Fruit fly (Drosophila melanogaster) whole organism, embryonic: Measurements from ENCODE around the gene cysu.

Experiments used
- Blimp-1 ChIP-seq: fragments of 200-800 bp; sonication (Bioruptor generic); optimal IDR thresholded peaks from 3 replicates; lab custom pipeline; 2018; ENCODE audit warnings: missing biosample characterization, missing genetic modification characterization, mild to moderate bottlenecking, moderate library complexity, missing genetic modification reagents
- CG10543 ChIP-seq: fragments of 200-800 bp; sonication (Bioruptor generic); optimal IDR thresholded peaks from 3 replicates; lab custom pipeline; 2017; ENCODE audit warnings: missing biosample characterization, mild to moderate bottlenecking, missing genetic modification characterization, moderate library complexity
- CG12391 ChIP-seq: fragments of 200-800 bp; sonication (Bioruptor generic); optimal IDR thresholded peaks from 3 replicates; lab custom pipeline; 2018; ENCODE audit warnings: missing biosample characterization, mild to moderate bottlenecking, missing genetic modification characterization, moderate library complexity
- CG12769 ChIP-seq: fragments of 200-800 bp; sonication (Bioruptor generic); optimal IDR thresholded peaks from 2 replicates; lab custom pipeline; 2019; ENCODE audit warnings: missing biosample characterization, mild to moderate bottlenecking, missing genetic modification characterization, moderate library complexity
- CG13424 ChIP-seq: fragments of 200-800 bp; sonication (Bioruptor generic); optimal IDR thresholded peaks from 2 replicates; lab custom pipeline; 2019; ENCODE audit warnings: missing biosample characterization, mild to moderate bottlenecking, missing genetic modification characterization, moderate library complexity
- CG14050 ChIP-seq: fragments of 200-800 bp; sonication (Bioruptor generic); IDR thresholded peaks from 3 replicates; pipeline ENCODE4 v1.3.6; 2022; ENCODE audit warnings: missing biosample characterization, missing genetic modification characterization
- CG15011 ChIP-seq: fragments of 200-800 bp; sonication (Bioruptor generic); optimal IDR thresholded peaks from 3 replicates; lab custom pipeline; 2018; ENCODE audit warnings: missing biosample characterization, mild to moderate bottlenecking, missing genetic modification characterization
- CG15269 ChIP-seq: fragments of 200-800 bp; sonication (Bioruptor generic); optimal IDR thresholded peaks from 2 replicates; lab custom pipeline; 2018; ENCODE audit warnings: missing biosample characterization, mild to moderate bottlenecking, missing genetic modification characterization, moderate library complexity
- CG1602 ChIP-seq: fragments of 200-800 bp; sonication (Bioruptor generic); optimal IDR thresholded peaks from 3 replicates; lab custom pipeline; 2016; ENCODE audit warnings: missing biosample characterization, missing genetic modification characterization
- CG30020 ChIP-seq: fragments of 200-800 bp; optimal IDR thresholded peaks from 2 replicates; lab custom pipeline; 2019; ENCODE audit warnings: missing biosample characterization, mild to moderate bottlenecking, missing genetic modification characterization, moderate library complexity
- CG32772 ChIP-seq: fragments of 200-800 bp; sonication (Bioruptor generic); IDR thresholded peaks from 2 replicates; pipeline ENCODE4 v1.3.6; 2022; ENCODE audit warnings: missing biosample characterization, missing genetic modification characterization
- CG4404 ChIP-seq: fragments of 200-800 bp; sonication (Bioruptor generic); IDR thresholded peaks from 2 replicates; pipeline ENCODE4 v1.3.6; 2022; ENCODE audit warnings: missing biosample characterization, missing genetic modification characterization
- CG7745 ChIP-seq: fragments of 200-800 bp; sonication (Bioruptor generic); optimal IDR thresholded peaks from 2 replicates; lab custom pipeline; 2018; ENCODE audit warnings: missing biosample characterization, mild to moderate bottlenecking, missing genetic modification characterization, moderate library complexity
- CG7839 ChIP-seq: fragments of 200-800 bp; sonication (Bioruptor generic); optimal IDR thresholded peaks from 3 replicates; lab custom pipeline; 2018; ENCODE audit warnings: missing biosample characterization, mild to moderate bottlenecking, missing genetic modification characterization, moderate library complexity
- CG8089 ChIP-seq: fragments of 200-800 bp; sonication (Bioruptor generic); optimal IDR thresholded peaks from 3 replicates; lab custom pipeline; 2016; ENCODE audit warnings: missing biosample characterization, missing genetic modification characterization
- D19A ChIP-seq: fragments of 200-800 bp; optimal IDR thresholded peaks from 3 replicates; lab custom pipeline; 2019; ENCODE audit warnings: missing biosample characterization, mild to moderate bottlenecking, missing genetic modification characterization, moderate library complexity
- Dad ChIP-seq: fragments of 200-800 bp; sonication (Bioruptor generic); optimal IDR thresholded peaks from 3 replicates; lab custom pipeline; 2016; ENCODE audit warnings: missing biosample characterization, missing genetic modification characterization
- E2f1 ChIP-seq: fragments of 200-800 bp; sonication (Bioruptor generic); IDR thresholded peaks from 2 replicates; pipeline ENCODE4 v1.3.6; 2022; ENCODE audit warnings: missing biosample characterization, missing genetic modification characterization
- HLHmδ ChIP-seq: fragments of 200-800 bp; sonication (Bioruptor generic); optimal IDR thresholded peaks from 2 replicates; lab custom pipeline; 2018; ENCODE audit warnings: missing biosample characterization, mild to moderate bottlenecking, missing genetic modification characterization, moderate library complexity
- Hr39 ChIP-seq: fragments of >200 bp; optimal IDR thresholded peaks from 2 replicates; lab custom pipeline; 2017
- Hr78 ChIP-seq, 2 experiments: fragments of 200-800 bp in 1 of 2; fragments of >200 bp in 1 of 2; sonication (Bioruptor generic) in 1 of 2; optimal IDR thresholded peaks; 2 replicates each; lab custom pipeline; 2017 to 2019; ENCODE audit warnings: missing biosample characterization in 2 of 2, missing genetic modification characterization in 2 of 2, mild to moderate bottlenecking in 1 of 2, moderate library complexity in 1 of 2
- Jarid2 ChIP-seq: fragments of 200-800 bp; sonication (Bioruptor generic); optimal IDR thresholded peaks from 3 replicates; lab custom pipeline; 2017; ENCODE audit warnings: mild to moderate bottlenecking, missing biosample characterization, missing genetic modification reagents, missing genetic modification characterization
- Nf-YB ChIP-seq: fragments of 200-800 bp; sonication (Bioruptor generic); optimal IDR thresholded peaks from 3 replicates; lab custom pipeline; 2019; ENCODE audit warnings: missing biosample characterization, mild to moderate bottlenecking, missing genetic modification characterization, moderate library complexity
- Ptx1 ChIP-seq: fragments of 200-800 bp; sonication (Bioruptor generic); IDR thresholded peaks from 2 replicates; pipeline ENCODE4 v1.3.6; 2022; ENCODE audit warnings: missing biosample characterization, missing genetic modification characterization
- Scr ChIP-seq: fragments of 200-800 bp; sonication (Bioruptor generic); IDR thresholded peaks from 2 replicates; pipeline ENCODE4 v1.3.6; 2022; ENCODE audit warnings: missing biosample characterization, missing genetic modification characterization; ENCODE audit not compliant: partially characterized antibody
- Sry-β ChIP-seq: fragments of 200-800 bp; sonication (Bioruptor generic); optimal IDR thresholded peaks from 2 replicates; lab custom pipeline; 2018; ENCODE audit warnings: missing biosample characterization, mild to moderate bottlenecking, missing genetic modification characterization, moderate library complexity
- Usf ChIP-seq: fragments of 200-800 bp; sonication (Bioruptor generic); optimal IDR thresholded peaks from 2 replicates; lab custom pipeline; 2017; ENCODE audit warnings: missing genotype, missing biosample characterization, missing genetic modification characterization
- btn ChIP-seq: fragments of 200-800 bp; sonication (Bioruptor generic); optimal IDR thresholded peaks from 2 replicates; lab custom pipeline; 2016; ENCODE audit warnings: missing biosample characterization, missing genetic modification characterization
- caup ChIP-seq: fragments of 200-800 bp; sonication (Bioruptor generic); optimal IDR thresholded peaks from 3 replicates; lab custom pipeline; 2017; ENCODE audit warnings: missing biosample characterization, mild to moderate bottlenecking, missing genetic modification characterization, moderate library complexity; ENCODE audit not compliant: severe bottlenecking
- chm ChIP-seq: fragments of 200-800 bp; sonication (Bioruptor generic); IDR thresholded peaks from 2 replicates; pipeline ENCODE4 v1.3.6; 2022; ENCODE audit warnings: missing biosample characterization, missing genetic modification characterization
- croc ChIP-seq: fragments of 200-800 bp; sonication (Bioruptor generic); conservative IDR thresholded peaks from 3 replicates; pipeline ENCODE4 v1.3.6; 2022; ENCODE audit warnings: missing biosample characterization, missing genetic modification characterization
- crp ChIP-seq, 2 experiments: fragments of 200-800 bp; sonication (Bioruptor generic); optimal IDR thresholded peaks; 2 replicates in 1 of 2; 3 replicates in 1 of 2; lab custom pipeline; 2017; ENCODE audit warnings: missing biosample characterization in 2 of 2, missing genetic modification characterization in 2 of 2, mild to moderate bottlenecking in 1 of 2, moderate library complexity in 1 of 2
- dysf ChIP-seq: fragments of 200-800 bp; sonication (Bioruptor generic); IDR thresholded peaks from 3 replicates; pipeline ENCODE4 v1.3.6; 2022; ENCODE audit warnings: missing biosample characterization, missing genetic modification characterization
- eyg ChIP-seq: fragments of 200-800 bp; sonication (Bioruptor generic); optimal IDR thresholded peaks from 3 replicates; lab custom pipeline; 2016; ENCODE audit warnings: missing biosample characterization, missing genetic modification characterization
- fd64A ChIP-seq: fragments of 200-800 bp; sonication (Bioruptor generic); optimal IDR thresholded peaks from 3 replicates; lab custom pipeline; 2018; ENCODE audit warnings: missing biosample characterization, mild to moderate bottlenecking, missing genetic modification characterization
- gcm ChIP-seq: fragments of 200-800 bp; sonication (Bioruptor generic); optimal IDR thresholded peaks from 2 replicates; lab custom pipeline; 2019; ENCODE audit warnings: missing biosample characterization, mild to moderate bottlenecking, missing genetic modification characterization, moderate library complexity
- grn ChIP-seq: fragments of 200-800 bp; sonication (Bioruptor generic); optimal IDR thresholded peaks from 3 replicates; lab custom pipeline; 2017; ENCODE audit warnings: missing biosample characterization, missing genetic modification characterization
- hb ChIP-seq: fragments of 200-800 bp; sonication (Bioruptor generic); IDR thresholded peaks from 3 replicates; pipeline ENCODE4 v1.3.6; 2022; ENCODE audit warnings: missing biosample characterization, missing genetic modification characterization; ENCODE audit not compliant: partially characterized antibody
- lab ChIP-seq: fragments of 200-800 bp; sonication (Bioruptor generic); optimal IDR thresholded peaks from 3 replicates; lab custom pipeline; 2017; ENCODE audit warnings: missing biosample characterization, missing genetic modification characterization, mild to moderate bottlenecking, moderate library complexity, missing genetic modification reagents
- odd ChIP-seq: fragments of 200-800 bp; sonication (Bioruptor generic); optimal IDR thresholded peaks from 2 replicates; lab custom pipeline; 2017; ENCODE audit warnings: missing biosample characterization, mild to moderate bottlenecking, missing genetic modification characterization
- pum ChIP-seq: fragments of 200-800 bp; sonication (Bioruptor generic); optimal IDR thresholded peaks from 2 replicates; lab custom pipeline; 2016; ENCODE audit warnings: missing biosample characterization, missing genetic modification characterization
- sc ChIP-seq, 3 experiments: fragments of >200 bp in 2 of 3; fragments of 200-800 bp in 1 of 3; sonication (Bioruptor generic) in 1 of 3; optimal IDR thresholded peaks; 2 replicates in 2 of 3; 3 replicates in 1 of 3; lab custom pipeline; 2017; ENCODE audit warnings: mild to moderate bottlenecking in 1 of 3, missing biosample characterization in 1 of 3, missing genetic modification characterization in 1 of 3, missing genetic modification reagents in 1 of 3
- shn ChIP-seq: fragments of 200-800 bp; sonication (Bioruptor generic); optimal IDR thresholded peaks from 3 replicates; lab custom pipeline; 2016; ENCODE audit warnings: missing biosample characterization, missing genetic modification characterization
- stc ChIP-seq: fragments of 200-800 bp; sonication (Bioruptor generic); IDR thresholded peaks from 2 replicates; pipeline ENCODE4 v1.3.6; 2022; ENCODE audit warnings: missing biosample characterization, missing genetic modification characterization
- tna ChIP-seq: fragments of 200-800 bp; sonication (Bioruptor generic); IDR thresholded peaks from 2 replicates; pipeline ENCODE4 v1.3.6; 2022; ENCODE audit warnings: missing biosample characterization, missing genetic modification characterization; ENCODE audit not compliant: partially characterized antibody
- tup ChIP-seq: fragments of 200-800 bp; sonication (Bioruptor generic); optimal IDR thresholded peaks from 2 replicates; lab custom pipeline; 2016; ENCODE audit warnings: missing biosample characterization, mild to moderate bottlenecking, missing genetic modification characterization, moderate library complexity
- tx ChIP-seq: fragments of 200-800 bp; sonication (Bioruptor generic); optimal IDR thresholded peaks from 2 replicates; lab custom pipeline; 2016; ENCODE audit warnings: missing biosample characterization, missing genetic modification characterization
- unpg ChIP-seq: fragments of 200-800 bp; sonication (Bioruptor generic); optimal IDR thresholded peaks from 3 replicates; lab custom pipeline; 2018; ENCODE audit warnings: missing biosample characterization, mild to moderate bottlenecking, missing genetic modification characterization, moderate library complexity
- zfh2 ChIP-seq: fragments of 200-800 bp; sonication (Bioruptor generic); optimal IDR thresholded peaks from 2 replicates; lab custom pipeline; 2016; ENCODE audit warnings: missing biosample characterization, missing genetic modification characterization

The cysu gene

dm6 chr3R:17386168-17386819, 39.3 kb upstream of the cysu start (continued):
- TF ChIP-seq Nf-YB (peak; percentile 34), odd (GFP tag; lab: Kevin White, UChicago) (no peak), unpg (peak; percentile 82), CG10543 (GFP tag; lab: Kevin White, UChicago) (no peak), pum (peak; percentile 38), D19A (peak; percentile 68), btn (GFP tag; lab: Kevin White, UChicago) (peak; percentile 2), sc (optimal IDR thresholded peaks at IDR 0.05; lab: Kevin White, UChicago) (no peak), sc (GFP tag; optimal IDR thresholded peaks at IDR 0.05; lab: Kevin White, UChicago) (peak; percentile 59), grn (GFP tag; lab: Kevin White, UChicago) (no peak), fd64A (GFP tag; lab: Kevin White, UChicago) (peak; percentile 57), Dad (peak; percentile 17), croc (GFP tag; lab: Robert Waterston, UW) (peak; percentile 64), crp (GFP tag; optimal IDR thresholded peaks at IDR 0.05; lab: Kevin White, UChicago) (no peak), CG13424 (peak; percentile 75), CG12391 (peak; percentile 65), Blimp-1 (GFP tag; lab: Kevin White, UChicago) (peak; percentile 82), Scr (GFP tag; lab: Robert Waterston, UW) (no peak), caup (GFP tag; lab: Kevin White, UChicago) (peak; percentile 45), Ptx1 (peak; percentile 77), CG32772 (GFP tag; lab: Robert Waterston, UW) (peak; percentile 69), Jarid2 (GFP tag; lab: Kevin White, UChicago) (no peak), Usf (GFP tag; lab: Kevin White, UChicago) (peak; percentile 18), CG15011 (GFP tag; lab: Kevin White, UChicago) (no peak), tx (no peak), Sry-β (GFP tag; lab: Kevin White, UChicago) (no peak), CG7839 (tag; lab: Kevin White, UChicago) (peak; percentile 73), tna (GFP tag; lab: Robert Waterston, UW) (no peak), dysf (GFP tag; lab: Robert Waterston, UW) (peak; percentile 65), chm (GFP tag; lab: Robert Waterston, UW) (peak; percentile 81), CG7745 (tag; lab: Kevin White, UChicago) (no peak), gcm (peak; percentile 48), shn (GFP tag; lab: Kevin White, UChicago) (no peak), CG1602 (GFP tag; lab: Kevin White, UChicago) (peak; percentile 45), lab (GFP tag; lab: Kevin White, UChicago) (peak; percentile 75), zfh2 (GFP tag; lab: Kevin White, UChicago) (peak; percentile 12), CG8089 (GFP tag; lab: Kevin White, UChicago) (peak; percentile 37)
- TF ChIP-seq, all 482 proteins: peak for 287

- TF ChIP-seq hb (GFP tag; lab: Robert Waterston, UW) (no peak), CG4404 (GFP tag; lab: Robert Waterston, UW) (peak; percentile 95), tup (peak; percentile 93), Hr78 (GFP tag; optimal IDR thresholded peaks at IDR 0.05; lab: Kevin White, UChicago) (peak in 1 of 2 experiments; percentile 77), stc (GFP tag; lab: Robert Waterston, UW) (peak; percentile 85), eyg (GFP tag; lab: Kevin White, UChicago) (peak; percentile 80), CG30020 (tag; lab: Kevin White, UChicago) (peak; percentile 88), E2f1 (GFP tag; lab: Robert Waterston, UW) (peak; percentile 87), btn (GFP tag; lab: Kevin White, UChicago) (peak; percentile 84), CG15269 (tag; lab: Kevin White, UChicago) (peak; percentile 95), HLHmδ (GFP tag; lab: Kevin White, UChicago) (no peak), CG14050 (GFP tag; lab: Robert Waterston, UW) (peak; percentile 87), CG12769 (tag; lab: Kevin White, UChicago) (peak; percentile 95), Hr39 (lab: Kevin White, UChicago) (no peak)
Measured at dm6 chr3R:17391313-17391845, 34.2 kb upstream of the cysu start, which contains the start of the genes Brf and sds22. Gene Brf, minus strand, starts transcription at chr3R:17391337. Gene sds22, plus strand, starts transcription at chr3R:17391594.
